Worm (Caenorhabditis elegans) whole organism, L1 larva: Measurements from ENCODE around the gene srh-301.
A peak's percentile ranks its signal among the peaks of the same experiment; 100 is the strongest.
"Not testable (repeated sequence)": the region's sequence is repeated elsewhere in the genome, so short reads cannot be mapped to it uniquely, and the experiment has no call there.

ENCODE experiments used
- F16B12.6 ChIP-seq: fragments of 150-350 bp; optimal IDR thresholded peaks from 2 replicates; lab custom pipeline; 2014; ENCODE audit warnings: missing biosample characterization, missing genetic modification characterization
- aly-2 ChIP-seq: fragments of 150-350 bp; optimal IDR thresholded peaks from 2 replicates; lab custom pipeline; 2014; ENCODE audit warnings: missing biosample characterization, missing genetic modification characterization
- ama-1 ChIP-seq: fragments of 150-350 bp; optimal IDR thresholded peaks from 2 replicates; lab custom pipeline; 2014
- blmp-1 ChIP-seq: fragments of 150-350 bp; optimal IDR thresholded peaks from 2 replicates; lab custom pipeline; 2014; ENCODE audit warnings: missing biosample characterization, missing genetic modification characterization
- ceh-63 ChIP-seq: fragments of 200-800 bp; sonication (Bioruptor generic); optimal IDR thresholded peaks from 2 replicates; lab custom pipeline; 2018; ENCODE audit warnings: mild to moderate bottlenecking, missing genetic modification characterization, missing compliant biosample characterization
- ceh-82 ChIP-seq, 3 experiments: fragments of 150-350 bp in 1 of 3; sonication (generic microtip) in 2 of 3; optimal IDR thresholded peaks; 2 replicates each; lab custom pipeline; 2014 to 2017; ENCODE audit warnings: missing biosample characterization in 3 of 3, missing genetic modification characterization in 3 of 3
- ceh-90 ChIP-seq: sonication (generic microtip); optimal IDR thresholded peaks from 2 replicates; lab custom pipeline; 2016; ENCODE audit warnings: missing genetic modification characterization, missing compliant biosample characterization
- dpl-1 ChIP-seq, 3 experiments: fragments of 150-350 bp in 2 of 3; sonication (generic microtip) in 1 of 3; optimal IDR thresholded peaks; 2 replicates each; lab custom pipeline; 2014 to 2017; ENCODE audit warnings: missing biosample characterization in 3 of 3, missing genetic modification characterization in 3 of 3, missing genetic modification reagents in 3 of 3
- efl-1 ChIP-seq, 4 experiments: fragments of 150-350 bp; optimal IDR thresholded peaks in 3 of 4; peaks in 1 of 4; 1 replicate in 1 of 4; 2 replicates in 3 of 4; lab custom pipeline; 2014; ENCODE audit warnings: missing biosample characterization in 2 of 4, missing genetic modification characterization in 2 of 4, missing genetic modification reagents in 2 of 4
- egl-27 ChIP-seq, 2 experiments: fragments of 150-350 bp in 1 of 2; sonication (generic microtip); optimal IDR thresholded peaks; 3 replicates each; lab custom pipeline; 2017 to 2018; ENCODE audit warnings: missing biosample characterization in 2 of 2, missing genetic modification characterization in 2 of 2, missing genetic modification reagents in 2 of 2
- fkh-10 ChIP-seq: sonication (generic microtip); optimal IDR thresholded peaks from 2 replicates; lab custom pipeline; 2017; ENCODE audit warnings: missing biosample characterization, missing genetic modification reagents, missing genetic modification characterization
- fos-1 ChIP-seq: fragments of 150-350 bp; optimal IDR thresholded peaks from 2 replicates; lab custom pipeline; 2014; ENCODE audit warnings: missing biosample characterization, missing genetic modification characterization
- irx-1 ChIP-seq: sonication (generic microtip); optimal IDR thresholded peaks from 2 replicates; lab custom pipeline; 2016; ENCODE audit warnings: missing genetic modification characterization, missing compliant biosample characterization
- isw-1 ChIP-seq: fragments of 200-800 bp; sonication (Bioruptor generic); IDR thresholded peaks from 2 replicates; pipeline ENCODE4 v1.3.6; 2022; ENCODE audit warnings: missing genetic modification characterization, missing compliant biosample characterization
- lin-15B ChIP-seq: fragments of 150-350 bp; sonication (generic microtip); optimal IDR thresholded peaks from 3 replicates; lab custom pipeline; 2014; ENCODE audit warnings: missing biosample characterization, missing genetic modification characterization
- lin-35 ChIP-seq, 2 experiments: fragments of 150-350 bp; optimal IDR thresholded peaks; 2 replicates each; lab custom pipeline; 2014; ENCODE audit warnings: missing biosample characterization in 2 of 2, missing genetic modification characterization in 2 of 2, missing genetic modification reagents in 2 of 2
- lsy-2 ChIP-seq, 2 experiments: fragments of 150-350 bp; optimal IDR thresholded peaks; 2 replicates each; lab custom pipeline; 2014; ENCODE audit warnings: missing biosample characterization in 2 of 2, missing genetic modification characterization in 2 of 2
- mdl-1 ChIP-seq, 2 experiments: fragments of 150-350 bp; optimal IDR thresholded peaks; 2 replicates each; lab custom pipeline; 2014 to 2017; ENCODE audit warnings: missing biosample characterization in 2 of 2, missing genetic modification characterization in 2 of 2, inconsistent platforms in 1 of 2
- mep-1 ChIP-seq: fragments of 150-350 bp; optimal IDR thresholded peaks from 2 replicates; lab custom pipeline; 2014; ENCODE audit warnings: missing biosample characterization, missing genetic modification characterization
- nhr-12 ChIP-seq: sonication (generic microtip); optimal IDR thresholded peaks from 2 replicates; lab custom pipeline; 2017; ENCODE audit warnings: missing biosample characterization, missing genetic modification characterization
- nhr-19 ChIP-seq: fragments of 200-800 bp; sonication (Bioruptor generic); conservative IDR thresholded peaks from 2 replicates; pipeline ENCODE4 v1.3.6; 2022; ENCODE audit warnings: missing genetic modification characterization, missing compliant biosample characterization
- nhr-20 ChIP-seq: sonication (generic microtip); optimal IDR thresholded peaks from 2 replicates; lab custom pipeline; 2016; ENCODE audit warnings: mild to moderate bottlenecking, missing genetic modification characterization, missing compliant biosample characterization
- nhr-237 ChIP-seq: fragments of 150-350 bp; optimal IDR thresholded peaks from 2 replicates; lab custom pipeline; 2014; ENCODE audit warnings: missing biosample characterization, missing genetic modification characterization
- nhr-47 ChIP-seq: sonication (generic microtip); optimal IDR thresholded peaks from 2 replicates; lab custom pipeline; 2016; ENCODE audit warnings: mild to moderate bottlenecking, missing genetic modification characterization, moderate library complexity, missing compliant biosample characterization
- nhr-71 ChIP-seq: sonication (generic microtip); optimal IDR thresholded peaks from 2 replicates; lab custom pipeline; 2016; ENCODE audit warnings: mild to moderate bottlenecking, missing genetic modification characterization, moderate library complexity, missing compliant biosample characterization
- pag-3 ChIP-seq: sonication (generic microtip); optimal IDR thresholded peaks from 2 replicates; lab custom pipeline; 2017; ENCODE audit warnings: missing genetic modification characterization, mild to moderate bottlenecking, missing compliant biosample characterization, antibody characterized with exemption, borderline replicate concordance; ENCODE audit not compliant: insufficient read depth
- pqm-1 ChIP-seq: sonication (generic microtip); optimal IDR thresholded peaks from 3 replicates; lab custom pipeline; 2017; ENCODE audit warnings: missing biosample characterization, missing genetic modification characterization
- rnt-1 ChIP-seq: sonication (generic microtip); optimal IDR thresholded peaks from 2 replicates; lab custom pipeline; 2016; ENCODE audit warnings: mild to moderate bottlenecking, missing genetic modification characterization, moderate library complexity, missing compliant biosample characterization
- skn-1 ChIP-seq: fragments of 150-350 bp; optimal IDR thresholded peaks from 2 replicates; lab custom pipeline; 2014; ENCODE audit warnings: missing biosample characterization, missing genetic modification characterization
- snpc-4 ChIP-seq: fragments of 150-350 bp; optimal IDR thresholded peaks from 2 replicates; lab custom pipeline; 2014; ENCODE audit warnings: missing biosample characterization, missing genetic modification characterization
- snu-23 ChIP-seq: sonication (generic microtip); optimal IDR thresholded peaks from 2 replicates; lab custom pipeline; 2016; ENCODE audit warnings: missing genetic modification characterization, missing compliant biosample characterization
- sox-4 ChIP-seq: sonication (generic microtip); optimal IDR thresholded peaks from 2 replicates; lab custom pipeline; 2016; ENCODE audit warnings: missing genetic modification characterization, missing compliant biosample characterization
- swsn-7 ChIP-seq: sonication (generic microtip); optimal IDR thresholded peaks from 2 replicates; lab custom pipeline; 2016; ENCODE audit warnings: missing genetic modification characterization, missing compliant biosample characterization
- tbx-2 ChIP-seq: sonication (generic microtip); optimal IDR thresholded peaks from 2 replicates; lab custom pipeline; 2016; ENCODE audit warnings: missing genetic modification characterization, missing compliant biosample characterization
- unc-130 ChIP-seq: fragments of 150-350 bp; optimal IDR thresholded peaks from 2 replicates; lab custom pipeline; 2017; ENCODE audit warnings: missing biosample characterization, missing genetic modification characterization, inconsistent platforms
- unc-30 ChIP-seq: sonication (generic microtip); optimal IDR thresholded peaks from 2 replicates; lab custom pipeline; 2017; ENCODE audit warnings: missing biosample characterization, missing genetic modification characterization
- vab-15 ChIP-seq: sonication (generic microtip); optimal IDR thresholded peaks from 2 replicates; lab custom pipeline; 2017; ENCODE audit warnings: missing genotype, mild to moderate bottlenecking, missing genetic modification characterization, missing compliant biosample characterization
- xbp-1 ChIP-seq: sonication (generic microtip); optimal IDR thresholded peaks from 2 replicates; lab custom pipeline; 2016; ENCODE audit warnings: missing genetic modification characterization, missing compliant biosample characterization
- zip-4 ChIP-seq: fragments of 200-800 bp; sonication (Bioruptor generic); optimal IDR thresholded peaks from 2 replicates; lab custom pipeline; 2018; ENCODE audit warnings: mild to moderate bottlenecking, missing genetic modification characterization, moderate library complexity, missing compliant biosample characterization

The srh-301 gene

ce11 chrV:17857901-17858300 lies 33.2 kb downstream of the srh-301 start (continued):
- TF ChIP-seq ceh-90 (tag; lab: Kevin White, UChicago) (no peak), nhr-47 (peak; percentile 92), tbx-2 (tag; lab: Kevin White, UChicago) (peak; percentile 90), mep-1 (tag; lab: Kevin White, UChicago) (peak; percentile 84), nhr-12 (tag; lab: Kevin White, UChicago) (no peak), nhr-71 (peak; percentile 95)

ce11 chrV:17859065-17859464 lies 34.4 kb downstream of the srh-301 start:
- TF ChIP-seq irx-1 (tag; lab: Kevin White, UChicago), result no peak
- TF ChIP-seq sox-4, result no peak
- peak; percentile 65 for TF ChIP-seq skn-1 (tag; lab: Kevin White, UChicago)
- peak in 1 of 3 experiments; percentile 7 for TF ChIP-seq dpl-1 (GFP tag; optimal IDR thresholded peaks at IDR 0.05; lab: Kevin White, UChicago)
- TF ChIP-seq efl-1 (optimal IDR thresholded peaks at IDR 0.05; lab: Kevin White, UChicago), result peak in 1 of 2 experiments; percentile 4
- TF ChIP-seq efl-1 (GFP tag; optimal IDR thresholded peaks at IDR 0.05 in 1 of 2; lab: Kevin White, UChicago), result no peak
- peak; percentile 86 for TF ChIP-seq blmp-1 (tag; lab: Kevin White, UChicago)
- TF ChIP-seq vab-15 (tag; lab: Kevin White, UChicago), result no peak

- TF ChIP-seq F16B12.6 (tag; lab: Kevin White, UChicago), result no peak
- no peak for TF ChIP-seq snu-23 (GFP tag; lab: Kevin White, UChicago)
- TF ChIP-seq unc-30, result no peak
- no peak for TF ChIP-seq tbx-2 (tag; lab: Kevin White, UChicago)
- TF ChIP-seq fos-1 (tag; lab: Kevin White, UChicago), result no peak
- TF ChIP-seq aly-2 (tag; lab: Kevin White, UChicago), result no peak
Measured at ce11 chrV:17859519-17859918, 34.8 kb downstream of the srh-301 start.

ce11 chrV:17865309-17865708 lies 40.6 kb downstream of the srh-301 start, which contains the start of gene Y59A8A.8:
Gene Y59A8A.8 (plus strand): TSS chrV:17865609.
- TF ChIP-seq ama-1 (lab: Kevin White, UChicago); pqm-1 (tag; lab: Kevin White, UChicago); dpl-1 (GFP tag; optimal IDR thresholded peaks at IDR 0.05; lab: Kevin White, UChicago): not testable (repeated sequence)

- TF ChIP-seq lsy-2 (tag; optimal IDR thresholded peaks at IDR 0.05; lab: Kevin White, UChicago), result peak; percentile 7 to 17
- no peak for TF ChIP-seq ceh-63
- TF ChIP-seq lin-15B, result peak; percentile 14
- no peak for TF ChIP-seq unc-130 (tag; lab: Kevin White, UChicago)
- TF ChIP-seq lin-35 (GFP tag; optimal IDR thresholded peaks at IDR 0.05; lab: Kevin White, UChicago), result peak; percentile 10 to 41
- peak; percentile 16 to 39 (median 21) for TF ChIP-seq dpl-1 (GFP tag; optimal IDR thresholded peaks at IDR 0.05; lab: Kevin White, UChicago)
- TF ChIP-seq ceh-90 (tag; lab: Kevin White, UChicago), result peak; percentile 28
- peak; percentile 21 for TF ChIP-seq snu-23 (GFP tag; lab: Kevin White, UChicago)
- peak; percentile 48 to 54 for TF ChIP-seq efl-1 (optimal IDR thresholded peaks at IDR 0.05; lab: Kevin White, UChicago)
- TF ChIP-seq efl-1 (GFP tag; optimal IDR thresholded peaks at IDR 0.05 in 1 of 2; lab: Kevin White, UChicago), result peak in 1 of 2 experiments; percentile 39
- TF ChIP-seq aly-2 (tag; lab: Kevin White, UChicago), result no peak
- TF ChIP-seq fkh-10, result no peak
- no peak for TF ChIP-seq mdl-1 (tag; optimal IDR thresholded peaks at IDR 0.05; lab: Kevin White, UChicago)
- no peak for TF ChIP-seq rnt-1 (tag; lab: Kevin White, UChicago)
- TF ChIP-seq skn-1 (tag; lab: Kevin White, UChicago), result peak; percentile 1
- TF ChIP-seq snpc-4 (tag; lab: Kevin White, UChicago), result peak; percentile 25
- TF ChIP-seq egl-27 (tag; optimal IDR thresholded peaks at IDR 0.05; lab: Kevin White, UChicago), result no peak
- TF ChIP-seq nhr-19, result no peak
- TF ChIP-seq swsn-7 (tag; lab: Kevin White, UChicago), result no peak
- peak; percentile 1; the same call in 1 of the 2 replicates for TF ChIP-seq isw-1 (GFP tag; lab: Robert Waterston, UW)
- peak; percentile 48 for TF ChIP-seq xbp-1 (tag; lab: Kevin White, UChicago)
- peak in 2 of 3 experiments; percentile 32 to 33 for TF ChIP-seq ceh-82 (tag; optimal IDR thresholded peaks at IDR 0.05; lab: Kevin White, UChicago)
- no peak for TF ChIP-seq nhr-237
- no peak for TF ChIP-seq nhr-20
- TF ChIP-seq zip-4 (GFP tag; lab: Kevin White, UChicago), result no peak
- no peak for TF ChIP-seq mep-1 (tag; lab: Kevin White, UChicago)
- TF ChIP-seq pag-3 (tag; lab: Kevin White, UChicago), result no peak
Measured at ce11 chrV:17870569-17870968, 45.9 kb downstream of the srh-301 start, which contains the start of gene csn-1. Gene csn-1 (minus strand): TSS chrV:17870651.
